Fruit fly (Drosophila melanogaster): ENCODE data around the gene CG18596.

dm6 chr3R:22390109-22390508 is 14.4 kb downstream of the CG18596 start:
- TF ChIP-seq Dll (optimal IDR thresholded peaks at IDR 0.05) = no peak
- no peak for TF ChIP-seq psq (optimal IDR thresholded peaks at IDR 0.05)
- TF ChIP-seq pan (optimal IDR thresholded peaks at IDR 0.05) = no peak
- no peak for TF ChIP-seq CG8478 (optimal IDR thresholded peaks at IDR 0.05)
- TF ChIP-seq EcR (GFP tag; optimal IDR thresholded peaks at IDR 0.05) = no peak
